Fruit fly (Drosophila melanogaster) Kc167 (cell line): ENCODE results near the gene CG31055.

ENCODE experiments used
- Myc ChIP-seq: fragments of >200 bp; optimal IDR thresholded peaks from 2 replicates; lab custom pipeline; 2017; ENCODE audit warnings: missing external identifiers
- Sin3A ChIP-seq: fragments of >200 bp; optimal IDR thresholded peaks from 2 replicates; lab custom pipeline; 2018; ENCODE audit warnings: missing external identifiers
- h ChIP-seq: fragments of >200 bp; optimal IDR thresholded peaks from 3 replicates; lab custom pipeline; 2018; ENCODE audit warnings: missing external identifiers
- insv ChIP-seq: fragments of >200 bp; optimal IDR thresholded peaks from 3 replicates; lab custom pipeline; 2018; ENCODE audit warnings: missing external identifiers
- psq ChIP-seq: fragments of >200 bp; optimal IDR thresholded peaks from 2 replicates; lab custom pipeline; 2017; ENCODE audit warnings: missing external identifiers
- ttk ChIP-seq: sonication (Bioruptor generic); optimal IDR thresholded peaks from 2 replicates; lab custom pipeline; 2017; ENCODE audit warnings: missing external identifiers

CG31055 gene

DNA sequence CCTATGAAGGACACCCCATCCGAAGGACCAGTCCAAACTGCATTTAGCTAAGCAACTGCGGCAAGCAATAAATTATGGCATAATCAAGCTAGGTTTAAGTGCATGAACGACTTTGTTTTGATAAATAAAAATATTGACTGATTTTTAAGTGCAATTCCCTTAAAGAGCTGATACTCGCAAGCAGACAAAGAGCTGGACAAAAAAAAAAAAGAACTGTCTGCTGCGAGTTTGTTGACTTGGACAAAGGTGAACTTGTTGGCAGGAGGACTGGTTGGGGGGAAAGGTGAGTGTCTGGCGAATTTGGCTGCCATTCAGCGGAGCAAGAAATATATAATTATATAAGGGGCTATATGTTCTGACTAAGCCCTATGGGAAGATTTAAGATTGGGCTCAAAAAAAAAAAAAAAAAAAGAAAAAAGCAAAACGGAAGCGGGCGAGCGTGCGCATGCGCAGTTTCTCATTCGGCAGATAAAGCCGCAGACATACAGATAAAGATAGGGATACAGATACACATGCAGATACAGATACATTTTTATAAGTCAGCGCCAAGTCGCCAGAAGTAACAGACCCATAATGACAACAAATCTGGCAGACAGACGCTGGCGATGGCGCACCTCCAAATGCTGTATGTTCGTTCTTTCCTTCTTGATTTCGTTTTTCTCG is 4.8 kb upstream of the CG31055 start:
- no peak for TF ChIP-seq insv (lab: Kevin White, UChicago)
- no peak for TF ChIP-seq ttk (lab: Kevin White, UChicago)
- no peak for TF ChIP-seq Myc (lab: Kevin White, UChicago)
- no peak for TF ChIP-seq Sin3A
- TF ChIP-seq psq (lab: Kevin White, UChicago): no peak
- no peak for TF ChIP-seq h

DNA sequence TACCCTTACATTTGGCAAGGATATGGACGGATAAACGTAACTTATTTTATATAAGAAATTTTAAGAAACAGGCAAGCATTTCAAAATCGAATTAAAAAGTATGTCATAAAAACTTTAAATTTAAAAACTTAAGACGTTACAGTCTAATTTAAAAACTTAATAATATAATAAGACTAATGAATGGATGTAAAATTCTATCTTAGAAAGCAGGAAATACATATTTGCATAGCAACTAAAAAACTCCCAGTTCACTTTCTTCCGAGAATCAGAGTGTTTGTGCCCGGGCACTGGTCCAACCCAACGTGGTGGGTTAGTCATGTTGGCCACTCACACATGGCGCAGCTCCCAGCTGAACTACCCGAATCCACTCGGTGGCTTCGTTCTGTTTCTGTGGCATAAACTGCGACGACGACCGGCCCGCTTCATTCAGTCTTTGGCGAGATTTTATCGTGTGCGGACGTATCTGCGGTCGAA is 2.4 kb downstream of the CG31055 start, which contains the start of gene CG12880:
CG12880 (plus strand) TSS at position 424 of the 474 bp plus-strand sequence.
- TF ChIP-seq psq (lab: Kevin White, UChicago) (no peak), ttk (lab: Kevin White, UChicago) (no peak), insv (lab: Kevin White, UChicago) (no peak), Sin3A (no peak), Myc (lab: Kevin White, UChicago) (no peak), h (no peak)

DNA sequence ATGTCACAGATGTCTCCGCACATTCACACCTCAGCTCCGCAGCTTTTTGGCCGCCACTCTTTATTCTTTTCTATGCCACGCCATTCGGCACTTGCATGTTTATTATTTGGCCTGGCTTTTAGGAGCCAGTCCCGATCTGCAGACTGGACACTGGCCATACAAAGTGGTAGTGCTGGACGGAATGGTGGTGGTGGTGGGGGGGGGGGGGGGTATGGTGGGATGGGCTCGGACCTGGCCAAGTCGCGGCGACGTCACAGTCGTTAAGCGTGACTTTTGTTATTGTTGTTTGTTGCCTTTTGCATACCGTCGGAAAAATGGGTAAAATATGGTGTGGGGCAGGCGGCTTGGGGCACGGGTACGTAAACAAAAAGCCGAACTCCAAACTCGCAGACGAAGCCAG is 2.9 kb downstream of the CG31055 start:
- TF ChIP-seq Sin3A (no peak), insv (lab: Kevin White, UChicago) (no peak), ttk (lab: Kevin White, UChicago) (no peak), psq (lab: Kevin White, UChicago) (no peak), Myc (lab: Kevin White, UChicago) (no peak), h (no peak)

DNA sequence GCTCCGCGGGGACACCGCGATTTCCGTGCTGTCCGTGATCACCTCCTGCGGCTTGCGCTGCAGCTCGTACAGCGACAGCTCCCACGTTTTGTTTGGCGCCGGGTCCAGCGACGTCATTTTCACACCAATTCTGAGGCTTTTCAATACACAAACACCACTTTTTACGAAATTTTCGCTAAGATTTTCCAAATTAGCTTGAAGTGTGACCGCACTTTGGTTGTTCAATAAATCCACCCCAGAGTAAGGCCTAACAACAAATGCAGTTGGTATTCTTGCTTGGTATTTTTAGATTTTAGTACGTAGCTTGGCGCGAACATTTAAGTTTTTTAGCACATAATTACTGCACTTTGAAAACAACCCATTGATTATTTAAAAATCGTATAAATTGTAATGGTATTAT is 6.1 kb downstream of the CG31055 start, which contains the start of gene Sce:
Sce (minus strand) TSS at position 231 of the 400 bp plus-strand sequence.
- TF ChIP-seq psq (lab: Kevin White, UChicago) (no peak), insv (lab: Kevin White, UChicago) (no peak), h (no peak), Myc (lab: Kevin White, UChicago) (no peak), ttk (lab: Kevin White, UChicago) (no peak), Sin3A (no peak)

DNA sequence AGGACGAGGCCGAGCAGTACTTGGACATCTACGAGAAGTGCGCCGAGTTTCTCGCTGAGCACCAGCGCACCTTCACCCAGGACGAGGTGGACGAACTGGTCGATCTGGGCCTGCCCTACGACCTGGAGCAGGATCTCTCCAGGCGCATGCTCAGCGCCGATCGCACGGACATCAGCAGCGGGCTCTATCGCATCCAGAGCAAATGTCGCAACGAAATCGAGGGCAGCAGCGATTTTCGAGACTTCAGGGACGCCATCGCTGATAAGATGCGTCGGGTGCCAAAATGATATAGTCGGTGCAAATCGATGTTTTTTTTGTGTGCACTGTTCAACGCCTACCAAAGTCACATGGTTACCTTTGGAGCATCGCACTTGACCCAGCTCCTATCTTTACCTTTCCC is 8.3 kb downstream of the CG31055 start:
- TF ChIP-seq Sin3A: no peak
- TF ChIP-seq psq (lab: Kevin White, UChicago): no peak
- no peak for TF ChIP-seq insv (lab: Kevin White, UChicago)
- no peak for TF ChIP-seq Myc (lab: Kevin White, UChicago)
- TF ChIP-seq h: no peak
- no peak for TF ChIP-seq ttk (lab: Kevin White, UChicago)

DNA sequence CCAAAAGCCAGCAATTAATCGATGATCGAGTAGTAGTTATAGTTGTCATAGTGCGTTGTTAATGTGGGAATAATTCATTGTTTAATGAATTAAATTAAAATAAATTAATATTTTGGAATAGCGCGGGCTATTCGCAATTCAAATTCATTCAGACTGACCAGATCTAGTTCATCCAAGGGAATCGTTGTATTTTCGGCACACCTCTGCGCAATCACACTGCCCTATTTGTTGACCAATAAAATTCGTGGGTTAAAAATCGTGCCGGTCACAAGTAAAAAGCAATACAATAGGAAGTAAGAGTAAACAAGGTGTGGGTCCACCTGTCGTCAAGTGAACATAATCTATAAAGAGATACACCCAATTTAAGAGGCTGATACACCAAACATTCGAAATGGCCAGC is 8.9 kb downstream of the CG31055 start, which contains the start of gene CG12883:
CG12883 (plus strand) TSS at position 273 of the 400 bp plus-strand sequence.
- no peak for TF ChIP-seq h
- TF ChIP-seq Myc (lab: Kevin White, UChicago): no peak
- no peak for TF ChIP-seq ttk (lab: Kevin White, UChicago)
- TF ChIP-seq psq (lab: Kevin White, UChicago): no peak
- no peak for TF ChIP-seq insv (lab: Kevin White, UChicago)
- no peak for TF ChIP-seq Sin3A

DNA sequence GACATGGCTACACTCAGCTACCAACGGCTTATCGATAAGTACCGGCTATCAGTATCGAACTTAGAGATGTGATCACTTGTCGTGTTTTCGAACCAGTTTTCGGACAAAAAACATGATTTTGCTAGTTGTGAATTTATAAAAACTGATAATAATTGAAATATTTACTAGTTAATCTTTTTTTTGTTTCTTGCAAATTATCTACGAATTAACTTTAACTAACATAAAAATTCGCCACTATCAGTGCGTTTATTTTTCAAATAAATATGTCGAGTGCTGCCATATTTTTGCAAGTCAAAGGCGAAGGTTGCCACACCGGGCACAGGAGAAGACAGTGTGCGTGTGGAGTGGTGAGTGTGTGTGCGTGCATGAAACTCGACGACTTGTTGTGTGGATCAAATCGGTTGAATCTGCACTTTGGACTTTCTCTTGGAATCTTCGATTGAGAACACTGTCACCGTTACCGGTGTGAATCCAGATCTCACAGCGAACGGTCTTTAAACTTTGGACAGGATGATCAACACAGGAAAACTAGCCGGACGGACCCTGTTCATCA is 10.7 kb downstream of the CG31055 start, which contains the start of gene Hsdl2:
Hsdl2 (plus strand) TSS at position 349 of the 553 bp plus-strand sequence.
- no peak for TF ChIP-seq ttk (lab: Kevin White, UChicago)
- TF ChIP-seq Myc (lab: Kevin White, UChicago): no peak
- no peak for TF ChIP-seq Sin3A
- TF ChIP-seq h: no peak
- no peak for TF ChIP-seq psq (lab: Kevin White, UChicago)
- no peak for TF ChIP-seq insv (lab: Kevin White, UChicago)

DNA sequence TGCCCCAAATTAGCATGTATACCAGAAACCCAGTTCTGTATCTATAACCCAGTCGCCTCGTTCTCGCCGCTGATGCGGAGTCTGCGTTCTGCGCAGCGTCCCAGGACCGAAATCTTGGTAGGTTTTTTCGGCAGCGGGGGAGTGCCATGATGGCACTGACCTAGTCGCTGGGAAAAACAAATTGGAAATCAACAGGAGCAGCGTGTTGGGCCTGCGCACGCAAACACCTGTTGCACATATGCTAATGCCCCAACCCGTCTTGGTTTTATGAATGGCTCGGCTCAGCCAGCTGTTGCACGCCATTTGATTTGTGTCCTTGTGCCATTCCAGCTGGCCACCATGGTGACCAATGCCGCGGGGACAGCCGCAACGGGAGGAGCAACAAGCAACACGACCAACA is 25.1 kb downstream of the CG31055 start:
- TF ChIP-seq insv (lab: Kevin White, UChicago): no peak
- TF ChIP-seq Myc (lab: Kevin White, UChicago): no peak
- no peak for TF ChIP-seq psq (lab: Kevin White, UChicago)
- TF ChIP-seq ttk (lab: Kevin White, UChicago): no peak
- no peak for TF ChIP-seq h
- TF ChIP-seq Sin3A: no peak

DNA sequence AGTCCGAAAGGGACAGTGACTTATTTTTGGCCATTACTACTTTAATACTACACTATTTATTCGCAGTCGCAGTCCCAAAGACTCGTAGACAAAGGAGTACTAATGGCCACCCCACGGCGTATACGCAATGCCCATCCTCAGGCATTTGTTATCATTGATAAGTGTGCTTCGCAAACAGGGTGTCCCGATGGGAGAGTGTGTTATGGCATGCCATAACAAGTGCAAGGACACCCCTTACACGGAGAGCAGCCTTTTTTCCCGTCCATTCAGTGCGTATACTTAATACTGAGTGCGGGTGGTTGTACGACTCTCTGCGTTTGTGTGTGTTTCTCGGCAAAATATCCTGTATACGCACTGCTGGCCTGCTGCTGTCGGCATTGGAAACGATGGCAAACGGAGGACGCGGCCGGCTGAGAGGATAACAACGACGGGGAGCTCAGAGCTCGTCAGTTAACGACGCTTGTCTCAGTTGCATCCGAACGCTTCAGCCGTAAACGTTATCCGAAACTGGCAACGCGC is 25.9 kb downstream of the CG31055 start, which contains the start of gene unc80:
unc80 (plus strand) TSS at position 469 of the 519 bp plus-strand sequence.
- TF ChIP-seq psq (lab: Kevin White, UChicago) (no peak), Sin3A (no peak), ttk (lab: Kevin White, UChicago) (no peak), Myc (lab: Kevin White, UChicago) (no peak), insv (lab: Kevin White, UChicago) (no peak), h (no peak)

DNA sequence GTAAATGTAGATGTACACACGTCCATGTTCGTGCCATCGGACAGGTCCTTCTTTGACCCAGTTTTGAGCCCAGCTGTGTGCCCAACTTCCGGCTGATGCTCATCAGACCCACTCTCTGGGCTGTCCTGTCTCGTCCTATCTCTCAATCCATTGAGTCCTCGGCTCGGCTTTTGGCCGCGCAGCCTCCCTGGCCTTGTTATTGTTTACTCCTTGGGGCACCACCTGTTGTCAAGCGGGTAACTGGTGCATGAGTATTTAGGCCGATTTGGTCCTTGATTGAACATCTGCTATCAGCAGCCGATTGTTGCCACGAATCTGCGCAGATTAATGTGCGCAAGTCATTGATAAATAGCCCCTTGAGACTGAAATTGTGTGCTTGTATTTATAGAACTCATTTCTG is 26.5 kb downstream of the CG31055 start:
- no peak for TF ChIP-seq insv (lab: Kevin White, UChicago)
- TF ChIP-seq Sin3A: no peak
- no peak for TF ChIP-seq ttk (lab: Kevin White, UChicago)
- no peak for TF ChIP-seq h
- no peak for TF ChIP-seq psq (lab: Kevin White, UChicago)
- TF ChIP-seq Myc (lab: Kevin White, UChicago): no peak

DNA sequence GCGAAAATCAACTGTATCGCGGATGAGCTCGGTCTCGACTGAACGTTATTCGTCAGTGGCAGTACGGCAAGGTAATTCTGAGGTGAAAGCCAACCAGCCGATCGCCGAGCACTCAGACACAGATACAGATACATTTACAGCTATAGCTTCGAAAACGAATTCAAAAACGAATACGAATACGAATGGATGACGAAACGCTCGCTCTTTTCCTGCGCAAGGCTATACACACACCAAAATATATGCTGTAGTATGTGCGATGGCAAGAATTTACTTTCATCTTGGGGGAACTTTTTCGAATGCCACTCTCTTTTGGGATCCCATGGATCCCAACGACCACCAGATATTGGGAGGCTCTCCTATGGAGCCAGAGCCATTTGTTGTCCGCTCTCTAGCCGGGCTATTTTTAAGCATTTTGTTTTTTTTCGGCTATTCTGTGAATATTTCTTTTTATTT is 27.8 kb downstream of the CG31055 start, which contains the start of gene Mlc1:
Mlc1 (minus strand) TSS at position 51 of the 453 bp plus-strand sequence.
- TF ChIP-seq Sin3A (no peak), h (no peak), ttk (lab: Kevin White, UChicago) (no peak), insv (lab: Kevin White, UChicago) (no peak), Myc (lab: Kevin White, UChicago) (no peak), psq (lab: Kevin White, UChicago) (no peak)
